Fruit fly (Drosophila melanogaster): ENCODE data around the gene rdgB.
A peak's percentile ranks its signal among the peaks of the same experiment; 100 is the strongest.

Gene rdgB

dm6 chrX:13815526-13816173 is 53.1 kb downstream of the rdgB start (continued):
- TF ChIP-seq Atf6 (GFP tag; IDR thresholded peaks at IDR 0.05), result peak; percentile 61; the same call in 1 of the 2 replicates
- TF ChIP-seq CG15479 (GFP tag; optimal IDR thresholded peaks at IDR 0.05), result no peak
- TF ChIP-seq Hand (GFP tag; optimal IDR thresholded peaks at IDR 0.05), result no peak
- peak; percentile 78 for TF ChIP-seq CG2678 (tag; optimal IDR thresholded peaks at IDR 0.05)
- 0 out of 4 replicates have a peak, but pooled peaks have one; percentile 43 for TF ChIP-seq Gug (GFP tag; IDR thresholded peaks at IDR 0.05)
- peak; percentile 54 for TF ChIP-seq NfI (GFP tag; optimal IDR thresholded peaks at IDR 0.05)
- peak; percentile 51 for TF ChIP-seq sisA (GFP tag; IDR thresholded peaks at IDR 0.05)
- no peak for TF ChIP-seq lov (optimal IDR thresholded peaks at IDR 0.05)
- no peak for TF ChIP-seq lov (GFP tag; IDR thresholded peaks at IDR 0.05)
- TF ChIP-seq CG18476 (GFP tag; optimal IDR thresholded peaks at IDR 0.05), result no peak
- no peak for TF ChIP-seq repo (GFP tag; optimal IDR thresholded peaks at IDR 0.05)
- no peak; the same call in 2 of the 3 replicates for TF ChIP-seq jigr1 (GFP tag; IDR thresholded peaks at IDR 0.05)
- peak; percentile 72 for TF ChIP-seq lmd (GFP tag; IDR thresholded peaks at IDR 0.05)
- peak; percentile 7 for TF ChIP-seq CG8359 (GFP tag; optimal IDR thresholded peaks at IDR 0.05; ENCODE audit: borderline replicate concordance)
- peak; percentile 28 for TF ChIP-seq CG16863 (GFP tag; optimal IDR thresholded peaks at IDR 0.05)
- TF ChIP-seq CG42726 (GFP tag; IDR thresholded peaks at IDR 0.05; ENCODE audit: partially characterized antibody), result no peak
- TF ChIP-seq CG8290 (GFP tag; optimal IDR thresholded peaks at IDR 0.05), result no peak
- TF ChIP-seq CG8290 (tag; optimal IDR thresholded peaks at IDR 0.05), result peak in 1 of 2 experiments; percentile 10
- TF ChIP-seq unc-4 (GFP tag; IDR thresholded peaks at IDR 0.05; ENCODE audit: partially characterized antibody), result no peak
- TF ChIP-seq Lim3 (GFP tag; IDR thresholded peaks at IDR 0.05), result no peak
- peak; percentile 27 for TF ChIP-seq CG1647 (GFP tag; optimal IDR thresholded peaks at IDR 0.05)
- TF ChIP-seq CG10321 (GFP tag; IDR thresholded peaks at IDR 0.05), result no peak
- TF ChIP-seq CG10959 (GFP tag; IDR thresholded peaks at IDR 0.05), result no peak
- TF ChIP-seq cato (GFP tag; optimal IDR thresholded peaks at IDR 0.05; ENCODE audit: borderline replicate concordance), result peak; percentile 1
- TF ChIP-seq CG12104 (GFP tag; optimal IDR thresholded peaks at IDR 0.05), result no peak
- no peak for TF ChIP-seq CG12071 (GFP tag; optimal IDR thresholded peaks at IDR 0.05)
- no peak for TF ChIP-seq bowl (GFP tag; IDR thresholded peaks at IDR 0.05)
- TF ChIP-seq knrl (GFP tag; IDR thresholded peaks at IDR 0.05; ENCODE audit: partially characterized antibody), result no peak
- TF ChIP-seq gfzf (GFP tag; optimal IDR thresholded peaks at IDR 0.05), result no peak
- TF ChIP-seq CG2120 (GFP tag; optimal IDR thresholded peaks at IDR 0.05), result peak; percentile 55
- TF ChIP-seq ewg (GFP tag; optimal IDR thresholded peaks at IDR 0.05), result peak; percentile 9
- peak; percentile 60 for TF ChIP-seq esg (GFP tag; conservative IDR thresholded peaks at IDR 0.05)
- no peak for TF ChIP-seq D19B (GFP tag; optimal IDR thresholded peaks at IDR 0.05)
- peak; percentile 47 for TF ChIP-seq CG14710 (tag; optimal IDR thresholded peaks at IDR 0.05)
- TF ChIP-seq CG13424 (tag; optimal IDR thresholded peaks at IDR 0.05), result peak; percentile 75
- peak; percentile 59 for TF ChIP-seq CG12391 (tag; optimal IDR thresholded peaks at IDR 0.05)
- peak; percentile 20 for TF ChIP-seq kah (GFP tag; optimal IDR thresholded peaks at IDR 0.05)
- no peak for TF ChIP-seq CG11696 (GFP tag; IDR thresholded peaks at IDR 0.05)
- TF ChIP-seq sens (GFP tag), result peak; percentile 97
- TF ChIP-seq CG34224 (GFP tag; IDR thresholded peaks at IDR 0.05; ENCODE audit: partially characterized antibody), result no peak
- TF ChIP-seq Dfd (GFP tag; optimal IDR thresholded peaks at IDR 0.05), result no peak
- no peak; the same call in 1 of the 2 replicates for TF ChIP-seq CG32532 (GFP tag; IDR thresholded peaks at IDR 0.05)
- no peak for TF ChIP-seq nerfin-2 (GFP tag; IDR thresholded peaks at IDR 0.05; ENCODE audit: partially characterized antibody)
- no peak for TF ChIP-seq sens-2 (GFP tag; IDR thresholded peaks at IDR 0.05)
- no peak for TF ChIP-seq CG8765 (GFP tag; IDR thresholded peaks at IDR 0.05)
- no peak for TF ChIP-seq Mrtf (GFP tag; IDR thresholded peaks at IDR 0.05)
- no peak for TF ChIP-seq CG31388 (GFP tag; optimal IDR thresholded peaks at IDR 0.05)
- no peak; the same call in 1 of the 2 replicates for TF ChIP-seq Xrp1 (GFP tag; IDR thresholded peaks at IDR 0.05)
- peak; percentile 42 for TF ChIP-seq bab2 (GFP tag; optimal IDR thresholded peaks at IDR 0.05)
- no peak for TF ChIP-seq ase (GFP tag; IDR thresholded peaks at IDR 0.05)
- TF ChIP-seq CG12155 (GFP tag; optimal IDR thresholded peaks at IDR 0.05), result peak; percentile 12
